Worm (Caenorhabditis elegans): ENCODE data around the gene F55G1.1.

ce11 chrIV:7542485-7543001 is 51.0 kb downstream of the F55G1.1 start, which contains the start of gene R05G6.10:
- TF ChIP-seq him-1 (tag; optimal IDR thresholded peaks at IDR 0.05) (no peak), dao-5 (tag; optimal IDR thresholded peaks at IDR 0.05) (no peak), W03F9.2 (tag; optimal IDR thresholded peaks at IDR 0.05) (no peak)
